Fruit fly (Drosophila melanogaster) whole organism, prepupa: ENCODE data around the gene CG10154.

Source experiments
- Blimp-1 ChIP-seq: fragments of 200-800 bp; sonication (Bioruptor generic); optimal IDR thresholded peaks from 3 replicates; lab custom pipeline; 2017; ENCODE audit warnings: missing biosample characterization, missing genetic modification characterization, mild to moderate bottlenecking, moderate library complexity, missing genetic modification reagents
- CG15336 ChIP-seq: fragments of 200-800 bp; sonication (Bioruptor generic); IDR thresholded peaks from 2 replicates; pipeline ENCODE4 v1.3.6; 2022; ENCODE audit warnings: missing biosample characterization, missing genetic modification characterization
- CG1621 ChIP-seq: fragments of 200-800 bp; sonication (Bioruptor generic); optimal IDR thresholded peaks from 3 replicates; lab custom pipeline; 2018; ENCODE audit warnings: missing biosample characterization, mild to moderate bottlenecking, missing genetic modification characterization
- CG16779 ChIP-seq: fragments of 200-800 bp; sonication (Bioruptor generic); optimal IDR thresholded peaks from 3 replicates; lab custom pipeline; 2017; ENCODE audit warnings: missing biosample characterization, mild to moderate bottlenecking, missing genetic modification characterization
- Eip93F ChIP-seq: fragments of 200-800 bp; sonication (Bioruptor generic); optimal IDR thresholded peaks from 2 replicates; lab custom pipeline; 2016; ENCODE audit warnings: missing biosample characterization, mild to moderate bottlenecking, missing genetic modification characterization
- Lpt ChIP-seq: fragments of 200-800 bp; sonication (Bioruptor generic); optimal IDR thresholded peaks from 3 replicates; lab custom pipeline; 2016; ENCODE audit warnings: missing biosample characterization, missing genetic modification characterization
- OdsH ChIP-seq: fragments of 200-800 bp; sonication (Bioruptor generic); optimal IDR thresholded peaks from 3 replicates; lab custom pipeline; 2016; ENCODE audit warnings: missing biosample characterization, missing genetic modification characterization
- Smox ChIP-seq: fragments of 200-800 bp; sonication (Bioruptor generic); optimal IDR thresholded peaks from 3 replicates; lab custom pipeline; 2016; ENCODE audit warnings: missing biosample characterization, missing genetic modification characterization
- fd85E ChIP-seq: fragments of 200-800 bp; sonication (Bioruptor generic); optimal IDR thresholded peaks from 3 replicates; lab custom pipeline; 2016; ENCODE audit warnings: missing biosample characterization, missing genetic modification characterization
- spab ChIP-seq: fragments of 200-800 bp; sonication (Bioruptor generic); optimal IDR thresholded peaks from 2 replicates; lab custom pipeline; 2017; ENCODE audit warnings: missing biosample characterization, mild to moderate bottlenecking, missing genetic modification characterization, missing genetic modification reagents

DNA sequence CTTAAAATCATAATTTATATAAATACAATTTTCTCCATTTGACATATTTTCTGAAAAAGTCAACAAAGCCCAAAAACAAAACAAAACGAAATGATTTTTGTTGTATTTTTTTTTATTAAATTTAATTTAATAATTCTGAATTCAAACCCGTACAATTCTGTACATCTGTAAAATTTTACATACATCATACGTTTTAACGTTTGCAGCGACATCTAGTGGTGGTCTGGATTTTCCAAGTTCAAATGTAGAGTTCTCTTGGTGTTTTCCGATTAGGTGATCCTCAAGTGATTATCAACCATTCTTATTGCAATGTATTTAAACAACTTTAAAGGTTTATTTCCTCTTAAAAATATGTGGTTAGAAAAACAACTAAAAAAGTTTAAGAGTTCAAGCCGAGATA, 25.9 kb downstream of the CG10154 start:
- TF ChIP-seq CG15336 (GFP tag; lab: Robert Waterston, UW) (no peak), OdsH (no peak), CG16779 (tag; lab: Kevin White, UChicago) (no peak), Smox (GFP tag; lab: Kevin White, UChicago) (no peak), Blimp-1 (no peak), spab (GFP tag; lab: Kevin White, UChicago) (no peak), CG1621 (tag; lab: Kevin White, UChicago) (peak; percentile 100), Eip93F (no peak), fd85E (GFP tag; lab: Kevin White, UChicago) (no peak), Lpt (GFP tag; lab: Kevin White, UChicago) (no peak)
